Worm (Caenorhabditis elegans): ENCODE measurements around the gene scl-18.

ce11 chrIV:11803044-11803443, 48.8 kb upstream of the scl-18 start, which contains the start of gene H01G02.4:
- TF ChIP-seq nhr-10 (tag; optimal IDR thresholded peaks at IDR 0.05) (no peak), aly-2 (tag; optimal IDR thresholded peaks at IDR 0.05) (no peak), nhr-77 (tag; optimal IDR thresholded peaks at IDR 0.05) (no peak), ztf-11 (tag; optimal IDR thresholded peaks at IDR 0.05) (no peak), mbf-1 (tag; optimal IDR thresholded peaks at IDR 0.05) (no peak), lin-13 (GFP tag; optimal IDR thresholded peaks at IDR 0.05) (no peak)
